Worm (Caenorhabditis elegans) whole organism, early embryonic: Measurements from ENCODE around the gene F41C3.1.

Experiments used
- ceh-36 ChIP-seq: sonication (generic microtip); optimal IDR thresholded peaks from 2 replicates; lab custom pipeline; 2016; ENCODE audit warnings: missing genetic modification characterization, inconsistent platforms, missing compliant biosample characterization
- pes-1 ChIP-seq: fragments of 200-800 bp; sonication (Bioruptor generic); IDR thresholded peaks from 2 replicates; pipeline ENCODE4 v1.3.6; 2022; ENCODE audit warnings: missing genetic modification reagents, missing genetic modification characterization, missing compliant biosample characterization
- sea-1 ChIP-seq: fragments of 200-800 bp; sonication (Bioruptor generic); conservative IDR thresholded peaks from 2 replicates; pipeline ENCODE4 v1.3.6; 2022; ENCODE audit warnings: missing genetic modification characterization, missing compliant biosample characterization

The F41C3.1 gene

ce11 chrII:4800524-4800923 is 48.4 kb downstream of the F41C3.1 start:
- no peak for TF ChIP-seq sea-1 (GFP tag; lab: Robert Waterston, UW)
- TF ChIP-seq pes-1 (GFP tag; lab: Robert Waterston, UW) = no peak
- no peak for TF ChIP-seq ceh-36
